Worm (Caenorhabditis elegans) whole organism, mixed stage, embryonic: ENCODE measurements around the gene nstp-8.

ENCODE experiments used
- bed-3 ChIP-seq: fragments of 200-800 bp; sonication (Bioruptor generic); optimal IDR thresholded peaks from 3 replicates; lab custom pipeline; 2018; ENCODE audit warnings: mild to moderate bottlenecking, missing genetic modification characterization, moderate library complexity, missing compliant biosample characterization
- ceh-39 ChIP-seq: fragments of 150-350 bp; optimal IDR thresholded peaks from 2 replicates; lab custom pipeline; 2014; ENCODE audit warnings: missing biosample characterization, missing genetic modification characterization
- ceh-43 ChIP-seq: fragments of 200-800 bp; sonication (Bioruptor generic); optimal IDR thresholded peaks from 2 replicates; lab custom pipeline; 2018; ENCODE audit warnings: mild to moderate bottlenecking, missing genetic modification characterization, moderate library complexity, missing compliant biosample characterization
- ceh-83 ChIP-seq: fragments of 200-800 bp; sonication (Bioruptor generic); optimal IDR thresholded peaks from 2 replicates; lab custom pipeline; 2018; ENCODE audit warnings: mild to moderate bottlenecking, missing genetic modification characterization, missing compliant biosample characterization
- ces-1 ChIP-seq: fragments of 150-350 bp; optimal IDR thresholded peaks from 2 replicates; lab custom pipeline; 2014; ENCODE audit warnings: missing biosample characterization, missing genetic modification reagents, missing genetic modification characterization
- hlh-1 ChIP-seq: fragments of 150-350 bp; optimal IDR thresholded peaks from 2 replicates; lab custom pipeline; 2014; ENCODE audit warnings: missing biosample characterization, missing genetic modification reagents, missing genetic modification characterization
- lsy-2 ChIP-seq: fragments of 150-350 bp; optimal IDR thresholded peaks from 2 replicates; lab custom pipeline; 2014; ENCODE audit warnings: missing biosample characterization, missing genetic modification characterization
- nhr-12 ChIP-seq: fragments of 150-350 bp; optimal IDR thresholded peaks from 2 replicates; lab custom pipeline; 2014; ENCODE audit warnings: missing biosample characterization, missing genetic modification characterization
- nhr-2 ChIP-seq: fragments of 150-350 bp; optimal IDR thresholded peaks from 2 replicates; lab custom pipeline; 2014; ENCODE audit warnings: missing biosample characterization, missing genetic modification characterization
- nhr-76 ChIP-seq: sonication (generic microtip); optimal IDR thresholded peaks from 2 replicates; lab custom pipeline; 2017; ENCODE audit warnings: missing biosample characterization, missing genetic modification characterization
- snpc-4 ChIP-seq: fragments of 150-350 bp; optimal IDR thresholded peaks from 2 replicates; lab custom pipeline; 2014; ENCODE audit warnings: missing biosample characterization, missing genetic modification characterization
- sptf-1 ChIP-seq: sonication (generic microtip); optimal IDR thresholded peaks from 2 replicates; lab custom pipeline; 2017; ENCODE audit warnings: mild to moderate bottlenecking, missing genetic modification characterization, moderate library complexity, missing compliant biosample characterization
- tbx-8 ChIP-seq: fragments of 200-800 bp; sonication (Bioruptor generic); optimal IDR thresholded peaks from 2 replicates; lab custom pipeline; 2018; ENCODE audit warnings: mild to moderate bottlenecking, missing genetic modification characterization, moderate library complexity, missing compliant biosample characterization
- unc-120 ChIP-seq: sonication (generic microtip); optimal IDR thresholded peaks from 2 replicates; lab custom pipeline; 2017; ENCODE audit warnings: missing genetic modification characterization, missing compliant biosample characterization; ENCODE audit not compliant: poor library complexity, severe bottlenecking
- unc-62 ChIP-seq: fragments of 150-350 bp; optimal IDR thresholded peaks from 2 replicates; lab custom pipeline; 2014; ENCODE audit warnings: missing biosample characterization, missing genetic modification reagents, missing genetic modification characterization
- ztf-11 ChIP-seq: fragments of 150-350 bp; optimal IDR thresholded peaks from 2 replicates; lab custom pipeline; 2014; ENCODE audit warnings: missing biosample characterization, missing genetic modification characterization

nstp-8 gene

DNA sequence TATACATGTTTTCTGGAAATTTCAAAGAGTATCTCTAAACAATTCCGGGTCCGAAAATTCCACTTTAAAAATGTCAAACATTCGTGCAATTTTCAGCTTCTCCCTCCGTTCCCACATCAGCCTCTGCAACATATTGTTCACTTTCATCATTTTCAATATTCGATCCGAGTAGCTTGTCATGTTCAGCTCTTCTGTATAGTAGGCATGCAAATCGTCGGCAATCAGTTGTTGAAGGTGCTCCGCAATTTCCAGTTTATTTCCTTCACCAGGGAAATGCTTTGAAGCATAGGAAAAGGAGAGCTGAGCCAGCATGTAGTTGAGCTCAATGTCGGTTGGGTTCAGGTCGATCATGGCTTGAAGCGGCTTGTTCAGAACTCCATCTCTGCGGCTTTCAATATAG lies 49.5 kb downstream of the nstp-8 start:
- TF ChIP-seq lsy-2, result no peak
- no peak for TF ChIP-seq nhr-2
- no peak for TF ChIP-seq ztf-11 (tag; lab: Kevin White, UChicago)
- TF ChIP-seq snpc-4 (tag; lab: Kevin White, UChicago), result no peak
- TF ChIP-seq ces-1, result no peak
- no peak for TF ChIP-seq bed-3
- no peak for TF ChIP-seq unc-62 (GFP tag; lab: Kevin White, UChicago)
- no peak for TF ChIP-seq hlh-1 (tag; lab: Kevin White, UChicago)
- TF ChIP-seq, all 35 proteins: peak for 0

DNA sequence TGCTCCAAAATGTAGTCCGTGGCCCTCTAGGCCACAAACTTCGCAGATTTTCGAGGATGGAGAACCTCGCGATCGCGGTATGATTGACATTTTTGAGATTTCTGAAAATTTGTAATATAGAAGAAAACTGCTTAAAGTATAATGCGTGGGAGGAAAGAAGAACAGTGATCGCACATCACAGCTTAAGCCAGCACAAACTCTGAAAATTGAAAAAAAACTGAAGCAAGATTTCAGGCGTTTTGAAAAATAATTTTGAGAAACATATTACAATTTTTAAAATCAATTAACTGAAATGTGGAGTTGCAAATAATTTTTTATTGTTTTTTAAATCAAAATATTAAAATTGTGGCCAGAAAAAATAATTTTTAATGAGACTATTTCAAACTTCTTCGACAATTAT lies 51.5 kb downstream of the nstp-8 start, which contains the start of gene nhr-275:
nhr-275 (minus strand) TSS at position 101 of the 400 bp plus-strand sequence.
- TF ChIP-seq nhr-12 (tag; lab: Kevin White, UChicago) (no peak), ceh-39 (tag; lab: Kevin White, UChicago) (no peak), lsy-2 (no peak), ceh-43 (GFP tag; lab: Kevin White, UChicago) (no peak), bed-3 (no peak), ceh-83 (GFP tag; lab: Kevin White, UChicago) (no peak), nhr-2 (no peak), nhr-76 (no peak), hlh-1 (tag; lab: Kevin White, UChicago) (no peak), ztf-11 (tag; lab: Kevin White, UChicago) (no peak), sptf-1 (tag; lab: Kevin White, UChicago) (no peak), unc-120 (no peak), snpc-4 (tag; lab: Kevin White, UChicago) (no peak), tbx-8 (GFP tag; lab: Kevin White, UChicago) (no peak)
